Fruit fly (Drosophila melanogaster) whole organism, embryonic: ENCODE measurements around the gene CG34436.
A peak's percentile ranks its signal among the peaks of the same experiment; 100 is the strongest.

Experiments
- Asciz ChIP-seq: fragments of 200-800 bp; sonication (Bioruptor generic); optimal IDR thresholded peaks from 2 replicates; lab custom pipeline; 2017; ENCODE audit warnings: missing biosample characterization, mild to moderate bottlenecking, missing genetic modification characterization, missing genetic modification reagents
- CG10274 ChIP-seq: fragments of 200-800 bp; sonication (Bioruptor generic); optimal IDR thresholded peaks from 3 replicates; lab custom pipeline; 2017; ENCODE audit warnings: missing biosample characterization, mild to moderate bottlenecking, missing genetic modification characterization
- CG11456 ChIP-seq: fragments of 200-800 bp; sonication (Bioruptor generic); IDR thresholded peaks from 3 replicates; pipeline ENCODE4 v1.3.6; 2022; ENCODE audit warnings: missing biosample characterization, missing genetic modification characterization
- CG11723 ChIP-seq: fragments of 200-800 bp; sonication (Bioruptor generic); optimal IDR thresholded peaks from 2 replicates; lab custom pipeline; 2017; ENCODE audit warnings: missing biosample characterization, mild to moderate bottlenecking, missing genetic modification characterization
- CG12391 ChIP-seq: fragments of 200-800 bp; sonication (Bioruptor generic); optimal IDR thresholded peaks from 3 replicates; lab custom pipeline; 2018; ENCODE audit warnings: missing biosample characterization, mild to moderate bottlenecking, missing genetic modification characterization, moderate library complexity
- CG14710 ChIP-seq: fragments of 200-800 bp; sonication (Bioruptor generic); optimal IDR thresholded peaks from 3 replicates; lab custom pipeline; 2019; ENCODE audit warnings: missing biosample characterization, mild to moderate bottlenecking, missing genetic modification characterization, moderate library complexity
- CG1529 ChIP-seq: fragments of 200-800 bp; sonication (Bioruptor generic); optimal IDR thresholded peaks from 3 replicates; lab custom pipeline; 2018; ENCODE audit warnings: missing biosample characterization, missing genetic modification characterization
- CG15514 ChIP-seq: fragments of 200-800 bp; sonication (Bioruptor generic); optimal IDR thresholded peaks from 3 replicates; lab custom pipeline; 2017; ENCODE audit warnings: missing biosample characterization, missing genetic modification characterization, mild to moderate bottlenecking, moderate library complexity, missing genetic modification reagents
- CG17612 ChIP-seq: fragments of 200-800 bp; sonication (Bioruptor generic); IDR thresholded peaks from 2 replicates; pipeline ENCODE4 v1.3.6; 2022; ENCODE audit warnings: missing biosample characterization, missing genetic modification characterization
- CG1792 ChIP-seq: fragments of 200-800 bp; sonication (Bioruptor generic); optimal IDR thresholded peaks from 2 replicates; lab custom pipeline; 2016; ENCODE audit warnings: missing biosample characterization, missing genetic modification characterization
- CG18476 ChIP-seq: fragments of 200-800 bp; sonication (Bioruptor generic); optimal IDR thresholded peaks from 2 replicates; lab custom pipeline; 2016; ENCODE audit warnings: missing biosample characterization, mild to moderate bottlenecking, missing genetic modification characterization
- CG31224 ChIP-seq: fragments of 200-800 bp; sonication (Bioruptor generic); IDR thresholded peaks from 2 replicates; pipeline ENCODE4 v1.3.6; 2022; ENCODE audit warnings: missing biosample characterization, missing genetic modification characterization
- CG33557 ChIP-seq: fragments of 200-800 bp; sonication (Bioruptor generic); optimal IDR thresholded peaks from 2 replicates; lab custom pipeline; 2019; ENCODE audit warnings: missing biosample characterization, mild to moderate bottlenecking, missing genetic modification characterization, moderate library complexity
- CG34422 ChIP-seq: fragments of 200-800 bp; sonication (Bioruptor generic); IDR thresholded peaks from 3 replicates; pipeline ENCODE4 v1.3.6; 2022; ENCODE audit warnings: missing biosample characterization, missing genetic modification characterization
- CG4424 ChIP-seq: fragments of 200-800 bp; sonication (Bioruptor generic); optimal IDR thresholded peaks from 3 replicates; lab custom pipeline; 2016; ENCODE audit warnings: missing biosample characterization, missing genetic modification characterization
- CG4707 ChIP-seq: fragments of 200-800 bp; sonication (Bioruptor generic); optimal IDR thresholded peaks from 2 replicates; lab custom pipeline; 2018; ENCODE audit warnings: missing biosample characterization, mild to moderate bottlenecking, missing genetic modification characterization, moderate library complexity
- CG5953 ChIP-seq: fragments of 200-800 bp; sonication (Bioruptor generic); IDR thresholded peaks from 2 replicates; pipeline ENCODE4 v1.3.6; 2022; ENCODE audit warnings: missing biosample characterization, missing genetic modification characterization
- CG6175 ChIP-seq: fragments of 200-800 bp; sonication (Bioruptor generic); IDR thresholded peaks from 3 replicates; pipeline ENCODE4 v1.3.6; 2022; ENCODE audit warnings: missing biosample characterization, missing genetic modification characterization
- CG8388 ChIP-seq: fragments of 200-800 bp; sonication (Bioruptor generic); optimal IDR thresholded peaks from 2 replicates; lab custom pipeline; 2019; ENCODE audit warnings: missing biosample characterization, mild to moderate bottlenecking, missing genetic modification characterization, moderate library complexity
- CG9609 ChIP-seq: fragments of 200-800 bp; sonication (Bioruptor generic); optimal IDR thresholded peaks from 3 replicates; lab custom pipeline; 2016; ENCODE audit warnings: missing biosample characterization, missing genetic modification characterization
- D19A ChIP-seq: fragments of 200-800 bp; optimal IDR thresholded peaks from 3 replicates; lab custom pipeline; 2019; ENCODE audit warnings: missing biosample characterization, mild to moderate bottlenecking, missing genetic modification characterization, moderate library complexity
- Dad ChIP-seq: fragments of 200-800 bp; sonication (Bioruptor generic); optimal IDR thresholded peaks from 3 replicates; lab custom pipeline; 2016; ENCODE audit warnings: missing biosample characterization, missing genetic modification characterization
- Dip3 ChIP-seq: fragments of 200-800 bp; sonication (Bioruptor generic); optimal IDR thresholded peaks from 3 replicates; lab custom pipeline; 2016; ENCODE audit warnings: missing biosample characterization, missing genetic modification characterization
- Drgx ChIP-seq: fragments of 200-800 bp; sonication (Bioruptor generic); IDR thresholded peaks from 2 replicates; pipeline ENCODE4 v1.3.6; 2022; ENCODE audit warnings: missing biosample characterization, missing genetic modification characterization
- ERR ChIP-seq: fragments of 200-800 bp; sonication (Bioruptor generic); optimal IDR thresholded peaks from 2 replicates; lab custom pipeline; 2016; ENCODE audit warnings: missing biosample characterization, missing genetic modification characterization
- Elba2 ChIP-seq: fragments of 200-800 bp; sonication (Bioruptor generic); optimal IDR thresholded peaks from 3 replicates; lab custom pipeline; 2016; ENCODE audit warnings: missing biosample characterization, missing genetic modification characterization
- H2.0 ChIP-seq: fragments of 200-800 bp; sonication (Bioruptor generic); IDR thresholded peaks from 2 replicates; pipeline ENCODE4 v1.3.6; 2022; ENCODE audit warnings: missing biosample characterization, missing genetic modification characterization
- Hmx ChIP-seq: fragments of 200-800 bp; sonication (Bioruptor generic); optimal IDR thresholded peaks from 2 replicates; lab custom pipeline; 2016; ENCODE audit warnings: missing biosample characterization, missing genetic modification characterization
- Hr39 ChIP-seq: fragments of >200 bp; optimal IDR thresholded peaks from 2 replicates; lab custom pipeline; 2017
- NK7.1 ChIP-seq: fragments of 200-800 bp; sonication (Bioruptor generic); optimal IDR thresholded peaks from 3 replicates; lab custom pipeline; 2016; ENCODE audit warnings: missing biosample characterization, missing genetic modification characterization
- NfI ChIP-seq: fragments of 200-800 bp; sonication (Bioruptor generic); optimal IDR thresholded peaks from 3 replicates; lab custom pipeline; 2018; ENCODE audit warnings: missing biosample characterization, mild to moderate bottlenecking, missing genetic modification characterization, moderate library complexity
- Optix ChIP-seq: fragments of 200-800 bp; sonication (Bioruptor generic); IDR thresholded peaks from 3 replicates; pipeline ENCODE4 v1.3.6; 2022; ENCODE audit warnings: missing biosample characterization, missing genetic modification characterization
- Scr ChIP-seq: fragments of 200-800 bp; sonication (Bioruptor generic); IDR thresholded peaks from 2 replicates; pipeline ENCODE4 v1.3.6; 2022; ENCODE audit warnings: missing biosample characterization, missing genetic modification characterization; ENCODE audit not compliant: partially characterized antibody
- Sox100B ChIP-seq: fragments of 200-800 bp; sonication (Bioruptor generic); optimal IDR thresholded peaks from 3 replicates; lab custom pipeline; 2018; ENCODE audit warnings: missing biosample characterization, mild to moderate bottlenecking, missing genetic modification characterization
- bab2 ChIP-seq: fragments of 200-800 bp; sonication (Bioruptor generic); optimal IDR thresholded peaks from 2 replicates; lab custom pipeline; 2016; ENCODE audit warnings: missing biosample characterization, missing genetic modification characterization
- caup ChIP-seq: fragments of 200-800 bp; sonication (Bioruptor generic); optimal IDR thresholded peaks from 3 replicates; lab custom pipeline; 2017; ENCODE audit warnings: missing biosample characterization, mild to moderate bottlenecking, missing genetic modification characterization, moderate library complexity; ENCODE audit not compliant: severe bottlenecking
- cg ChIP-seq: fragments of 200-800 bp; sonication (Bioruptor generic); optimal IDR thresholded peaks from 3 replicates; lab custom pipeline; 2019; ENCODE audit warnings: missing biosample characterization, mild to moderate bottlenecking, missing genetic modification characterization, moderate library complexity
- fd64A ChIP-seq: fragments of 200-800 bp; sonication (Bioruptor generic); optimal IDR thresholded peaks from 3 replicates; lab custom pipeline; 2018; ENCODE audit warnings: missing biosample characterization, mild to moderate bottlenecking, missing genetic modification characterization
- gsb ChIP-seq: fragments of 200-800 bp; sonication (Bioruptor generic); IDR thresholded peaks from 2 replicates; pipeline ENCODE4 v1.3.6; 2022; ENCODE audit warnings: missing biosample characterization, missing genetic modification characterization
- gt ChIP-seq: fragments of 200-800 bp; sonication (Bioruptor generic); IDR thresholded peaks from 2 replicates; pipeline ENCODE4 v1.3.6; 2022; ENCODE audit warnings: missing biosample characterization, missing genetic modification characterization
- kni ChIP-seq: fragments of 200-800 bp; sonication (Bioruptor generic); optimal IDR thresholded peaks from 3 replicates; lab custom pipeline; 2017; ENCODE audit warnings: mild to moderate bottlenecking, missing biosample characterization, missing genetic modification reagents, missing genetic modification characterization
- pan ChIP-seq, 4 experiments: fragments of >200 bp in 3 of 4; fragments of 200-800 bp in 1 of 4; sonication (Bioruptor generic) in 1 of 4; optimal IDR thresholded peaks in 3 of 4; IDR thresholded peaks in 1 of 4; 2 replicates each; pipeline versions ENCODE4 v1.3.6 to Lab custom; 2017 to 2022; ENCODE audit warnings: missing biosample characterization in 2 of 4, missing genetic modification characterization in 2 of 4, mixed read lengths in 1 of 4
- prd ChIP-seq, 3 experiments: fragments of >200 bp in 2 of 3; fragments of 200-800 bp in 1 of 3; sonication (Bioruptor generic) in 1 of 3; optimal IDR thresholded peaks in 2 of 3; IDR thresholded peaks in 1 of 3; 2 replicates in 2 of 3; 3 replicates in 1 of 3; pipeline versions ENCODE4 v1.3.6 to Lab custom; 2017 to 2022; ENCODE audit warnings: missing biosample characterization in 1 of 3, missing genetic modification characterization in 1 of 3
- psq ChIP-seq: fragments of 200-800 bp; sonication (Bioruptor generic); optimal IDR thresholded peaks from 2 replicates; lab custom pipeline; 2017; ENCODE audit warnings: missing biosample characterization, missing genetic modification characterization
- sc ChIP-seq, 3 experiments: fragments of >200 bp in 2 of 3; fragments of 200-800 bp in 1 of 3; sonication (Bioruptor generic) in 1 of 3; optimal IDR thresholded peaks; 2 replicates in 2 of 3; 3 replicates in 1 of 3; lab custom pipeline; 2017; ENCODE audit warnings: mild to moderate bottlenecking in 1 of 3, missing biosample characterization in 1 of 3, missing genetic modification characterization in 1 of 3, missing genetic modification reagents in 1 of 3
- seq ChIP-seq: fragments of 200-800 bp; sonication (Bioruptor generic); IDR thresholded peaks from 2 replicates; pipeline ENCODE4 v1.3.6; 2022; ENCODE audit warnings: missing biosample characterization, missing genetic modification characterization
- stc ChIP-seq: fragments of 200-800 bp; sonication (Bioruptor generic); IDR thresholded peaks from 2 replicates; pipeline ENCODE4 v1.3.6; 2022; ENCODE audit warnings: missing biosample characterization, missing genetic modification characterization
- tx ChIP-seq: fragments of 200-800 bp; sonication (Bioruptor generic); optimal IDR thresholded peaks from 2 replicates; lab custom pipeline; 2016; ENCODE audit warnings: missing biosample characterization, missing genetic modification characterization
- zf30C ChIP-seq: fragments of 200-800 bp; sonication (Bioruptor generic); optimal IDR thresholded peaks from 3 replicates; lab custom pipeline; 2018; ENCODE audit warnings: missing biosample characterization, mild to moderate bottlenecking, missing genetic modification characterization

Gene CG34436

dm6 chr3R:28332137-28332671 is 49.8 kb downstream of the CG34436 start (continued):
- peak; percentile 33 for TF ChIP-seq CG18476 (GFP tag; lab: Kevin White, UChicago)
- no peak for TF ChIP-seq CG14710
- TF ChIP-seq stc (GFP tag; lab: Robert Waterston, UW): peak; percentile 67
- no peak for TF ChIP-seq Hr39 (lab: Kevin White, UChicago)
- no peak for TF ChIP-seq cg (GFP tag; lab: Kevin White, UChicago)
- TF ChIP-seq Dad (GFP tag; lab: Kevin White, UChicago): no peak
- peak; percentile 93 for TF ChIP-seq psq
- TF ChIP-seq Hmx (GFP tag; lab: Kevin White, UChicago): no peak
- TF ChIP-seq CG15514 (GFP tag; lab: Kevin White, UChicago): peak; percentile 26
- no peak for TF ChIP-seq Elba2 (GFP tag; lab: Kevin White, UChicago)
- TF ChIP-seq CG4707 (GFP tag; lab: Kevin White, UChicago): no peak
- TF ChIP-seq caup (GFP tag; lab: Kevin White, UChicago): peak; percentile 73
- TF ChIP-seq Optix (GFP tag; lab: Robert Waterston, UW): peak; percentile 36; the same call in 1 of the 3 replicates
- TF ChIP-seq CG31224 (GFP tag; lab: Robert Waterston, UW): peak; percentile 46
- TF ChIP-seq CG10274 (GFP tag; lab: Kevin White, UChicago): no peak
- no peak for TF ChIP-seq gt (GFP tag; lab: Robert Waterston, UW)
- no peak for TF ChIP-seq pan (optimal IDR thresholded peaks at IDR 0.05; lab: Kevin White, UChicago)
- peak in 1 of 2 experiments; percentile 74 for TF ChIP-seq pan (GFP tag; optimal IDR thresholded peaks at IDR 0.05 in 1 of 2, IDR thresholded peaks at IDR 0.05 in 1 of 2)
- peak; percentile 35 for TF ChIP-seq CG4424 (GFP tag; lab: Kevin White, UChicago)
- peak; percentile 22 for TF ChIP-seq CG1792 (GFP tag; lab: Kevin White, UChicago)
- no peak for TF ChIP-seq prd (optimal IDR thresholded peaks at IDR 0.05; lab: Kevin White, UChicago)
- peak; percentile 63; the same call in 2 of the 3 replicates for TF ChIP-seq prd (GFP tag; IDR thresholded peaks at IDR 0.05; lab: Robert Waterston, UW)
- TF ChIP-seq fd64A (GFP tag; lab: Kevin White, UChicago): no peak
- peak; percentile 49 for TF ChIP-seq Dip3 (GFP tag; lab: Kevin White, UChicago)
- TF ChIP-seq CG33557 (GFP tag; lab: Kevin White, UChicago): no peak
- TF ChIP-seq NK7.1 (GFP tag; lab: Kevin White, UChicago): no peak
- peak; percentile 33 for TF ChIP-seq CG8388
- TF ChIP-seq CG6175: peak; percentile 58; the same call in 1 of the 3 replicates
- TF ChIP-seq CG17612: no peak
- TF ChIP-seq kni (GFP tag; lab: Kevin White, UChicago): no peak
- TF ChIP-seq seq (GFP tag; lab: Robert Waterston, UW): peak; percentile 76
- no peak for TF ChIP-seq CG5953
- peak; percentile 64 for TF ChIP-seq CG12391 (tag; lab: Kevin White, UChicago)
- TF ChIP-seq H2.0 (GFP tag; lab: Robert Waterston, UW): peak; percentile 65
- TF ChIP-seq Sox100B (GFP tag; lab: Kevin White, UChicago): peak; percentile 65
- TF ChIP-seq sc (optimal IDR thresholded peaks at IDR 0.05; lab: Kevin White, UChicago): no peak
- peak; percentile 19 for TF ChIP-seq sc (GFP tag; optimal IDR thresholded peaks at IDR 0.05; lab: Kevin White, UChicago)
- TF ChIP-seq Scr (GFP tag; lab: Robert Waterston, UW): no peak
- peak; percentile 10 for TF ChIP-seq CG11723 (GFP tag; lab: Kevin White, UChicago)
- TF ChIP-seq CG9609: peak; percentile 18
- TF ChIP-seq NfI (GFP tag; lab: Kevin White, UChicago): peak; percentile 68
- no peak; the same call in 2 of the 3 replicates for TF ChIP-seq CG34422 (GFP tag; lab: Robert Waterston, UW)
- TF ChIP-seq tx (GFP tag; lab: Kevin White, UChicago): peak; percentile 39
- TF ChIP-seq CG1529: no peak
- peak; percentile 39 for TF ChIP-seq zf30C (GFP tag; lab: Kevin White, UChicago)
- TF ChIP-seq Asciz (GFP tag; lab: Kevin White, UChicago): peak; percentile 18
- TF ChIP-seq gsb (GFP tag; lab: Robert Waterston, UW): peak; percentile 30; the same call in 1 of the 2 replicates
- 0 out of 3 replicates have a peak, but pooled peaks have one; percentile 40 for TF ChIP-seq CG11456 (GFP tag; lab: Robert Waterston, UW)
- TF ChIP-seq bab2 (GFP tag; lab: Kevin White, UChicago): peak; percentile 44
- peak; percentile 75 for TF ChIP-seq Drgx (GFP tag; lab: Robert Waterston, UW)
- TF ChIP-seq D19A (tag; lab: Kevin White, UChicago): peak; percentile 12
- no peak for TF ChIP-seq ERR (GFP tag; lab: Kevin White, UChicago)
